Fruit fly (Drosophila melanogaster) whole organism, embryonic: Measurements from ENCODE around the gene CG9662.

Experiments
- CG10979 ChIP-seq: fragments of 200-800 bp; sonication (Bioruptor generic); optimal IDR thresholded peaks from 2 replicates; lab custom pipeline; 2018; ENCODE audit warnings: missing biosample characterization, mild to moderate bottlenecking, missing genetic modification characterization, moderate library complexity
- CG11695 ChIP-seq: fragments of 200-800 bp; sonication (Bioruptor generic); IDR thresholded peaks from 3 replicates; pipeline ENCODE4 v1.3.6; 2022; ENCODE audit warnings: missing biosample characterization, missing genetic modification characterization
- CG11696 ChIP-seq: fragments of 200-800 bp; sonication (Bioruptor generic); IDR thresholded peaks from 2 replicates; pipeline ENCODE4 v1.3.6; 2022; ENCODE audit warnings: missing biosample characterization, missing genetic modification characterization
- CG12071 ChIP-seq: fragments of 200-800 bp; sonication (Bioruptor generic); optimal IDR thresholded peaks from 3 replicates; lab custom pipeline; 2018; ENCODE audit warnings: missing biosample characterization, mild to moderate bottlenecking, missing genetic modification characterization
- CG12104 ChIP-seq: fragments of 200-800 bp; sonication (Bioruptor generic); optimal IDR thresholded peaks from 3 replicates; lab custom pipeline; 2016; ENCODE audit warnings: missing biosample characterization, missing genetic modification characterization
- CG12744 ChIP-seq: fragments of 200-800 bp; sonication (Bioruptor generic); optimal IDR thresholded peaks from 2 replicates; lab custom pipeline; 2016; ENCODE audit warnings: missing biosample characterization, missing genetic modification characterization
- CG14014 ChIP-seq: fragments of 200-800 bp; sonication (Bioruptor generic); IDR thresholded peaks from 2 replicates; pipeline ENCODE4 v1.3.6; 2022; ENCODE audit warnings: missing biosample characterization, missing genetic modification characterization
- CG16813 ChIP-seq: fragments of 200-800 bp; sonication (Bioruptor generic); IDR thresholded peaks from 3 replicates; pipeline ENCODE4 v1.3.6; 2022; ENCODE audit warnings: missing biosample characterization, missing genetic modification characterization; ENCODE audit not compliant: partially characterized antibody
- CG17359 ChIP-seq: fragments of 200-800 bp; sonication (Bioruptor generic); optimal IDR thresholded peaks from 3 replicates; lab custom pipeline; 2018; ENCODE audit warnings: missing biosample characterization, mild to moderate bottlenecking, missing genetic modification characterization, moderate library complexity
- CG17829 ChIP-seq: fragments of 200-800 bp; optimal IDR thresholded peaks from 2 replicates; lab custom pipeline; 2019; ENCODE audit warnings: missing biosample characterization, mild to moderate bottlenecking, missing genetic modification characterization, moderate library complexity
- CG1792 ChIP-seq: fragments of 200-800 bp; sonication (Bioruptor generic); optimal IDR thresholded peaks from 2 replicates; lab custom pipeline; 2016; ENCODE audit warnings: missing biosample characterization, missing genetic modification characterization
- CG2875 ChIP-seq: fragments of 200-800 bp; sonication (Bioruptor generic); optimal IDR thresholded peaks from 2 replicates; lab custom pipeline; 2017; ENCODE audit warnings: missing biosample characterization, mild to moderate bottlenecking, missing genetic modification characterization, missing genetic modification reagents
- CG33213 ChIP-seq: fragments of 200-800 bp; sonication (Bioruptor generic); optimal IDR thresholded peaks from 3 replicates; lab custom pipeline; 2016; ENCODE audit warnings: missing biosample characterization, missing genetic modification characterization
- CG4854 ChIP-seq: fragments of 200-800 bp; sonication (Bioruptor generic); optimal IDR thresholded peaks from 2 replicates; lab custom pipeline; 2016; ENCODE audit warnings: missing biosample characterization, missing genetic modification characterization, inconsistent platforms
- CG6654 ChIP-seq: fragments of 200-800 bp; sonication (Bioruptor generic); optimal IDR thresholded peaks from 2 replicates; lab custom pipeline; 2017; ENCODE audit warnings: missing biosample characterization, mild to moderate bottlenecking, missing genetic modification characterization
- CG7786 ChIP-seq: fragments of 200-800 bp; sonication (Bioruptor generic); optimal IDR thresholded peaks from 2 replicates; lab custom pipeline; 2016; ENCODE audit warnings: missing biosample characterization, missing genetic modification characterization
- CG7839 ChIP-seq: fragments of 200-800 bp; sonication (Bioruptor generic); optimal IDR thresholded peaks from 3 replicates; lab custom pipeline; 2018; ENCODE audit warnings: missing biosample characterization, mild to moderate bottlenecking, missing genetic modification characterization, moderate library complexity
- CG7987 ChIP-seq: fragments of 200-800 bp; sonication (Bioruptor generic); optimal IDR thresholded peaks from 2 replicates; lab custom pipeline; 2018; ENCODE audit warnings: missing biosample characterization, mild to moderate bottlenecking, missing genetic modification characterization, moderate library complexity
- CG9437 ChIP-seq: fragments of 200-800 bp; sonication (Bioruptor generic); optimal IDR thresholded peaks from 2 replicates; lab custom pipeline; 2018; ENCODE audit warnings: missing biosample characterization, mild to moderate bottlenecking, missing genetic modification characterization
- D ChIP-seq, 2 experiments: fragments of 200-800 bp in 1 of 2; fragments of >200 bp in 1 of 2; sonication (Bioruptor generic) in 1 of 2; optimal IDR thresholded peaks; 2 replicates in 1 of 2; 3 replicates in 1 of 2; lab custom pipeline; 2017; ENCODE audit warnings: mild to moderate bottlenecking in 1 of 2, missing biosample characterization in 1 of 2, missing genetic modification characterization in 1 of 2, missing genetic modification reagents in 1 of 2
- Dip2 ChIP-seq: fragments of 200-800 bp; sonication (Bioruptor generic); IDR thresholded peaks from 2 replicates; pipeline ENCODE4 v1.3.6; 2022; ENCODE audit warnings: missing biosample characterization, missing genetic modification characterization
- E2f1 ChIP-seq: fragments of 200-800 bp; sonication (Bioruptor generic); IDR thresholded peaks from 2 replicates; pipeline ENCODE4 v1.3.6; 2022; ENCODE audit warnings: missing biosample characterization, missing genetic modification characterization
- HLHmδ ChIP-seq: fragments of 200-800 bp; sonication (Bioruptor generic); optimal IDR thresholded peaks from 2 replicates; lab custom pipeline; 2018; ENCODE audit warnings: missing biosample characterization, mild to moderate bottlenecking, missing genetic modification characterization, moderate library complexity
- Hey ChIP-seq: fragments of 200-800 bp; sonication (Bioruptor generic); optimal IDR thresholded peaks from 3 replicates; lab custom pipeline; 2018; ENCODE audit warnings: missing biosample characterization, mild to moderate bottlenecking, missing genetic modification characterization
- HmgD ChIP-seq: fragments of 200-800 bp; sonication (Bioruptor generic); optimal IDR thresholded peaks from 3 replicates; lab custom pipeline; 2016; ENCODE audit warnings: missing biosample characterization, missing genetic modification characterization
- NC2β ChIP-seq: fragments of 200-800 bp; sonication (Bioruptor generic); optimal IDR thresholded peaks from 2 replicates; lab custom pipeline; 2016; ENCODE audit warnings: missing biosample characterization, missing genetic modification characterization
- Nf-YB ChIP-seq: fragments of 200-800 bp; sonication (Bioruptor generic); optimal IDR thresholded peaks from 3 replicates; lab custom pipeline; 2019; ENCODE audit warnings: missing biosample characterization, mild to moderate bottlenecking, missing genetic modification characterization, moderate library complexity
- Rx ChIP-seq: fragments of 200-800 bp; sonication (Bioruptor generic); IDR thresholded peaks from 2 replicates; pipeline ENCODE4 v1.3.6; 2022; ENCODE audit warnings: missing biosample characterization, missing genetic modification characterization
- ara ChIP-seq: fragments of 200-800 bp; sonication (Bioruptor generic); IDR thresholded peaks from 2 replicates; pipeline ENCODE4 v1.3.6; 2022; ENCODE audit warnings: missing biosample characterization, missing genetic modification characterization
- br ChIP-seq: fragments of >200 bp; optimal IDR thresholded peaks from 2 replicates; lab custom pipeline; 2017
- caup ChIP-seq: fragments of 200-800 bp; sonication (Bioruptor generic); optimal IDR thresholded peaks from 3 replicates; lab custom pipeline; 2017; ENCODE audit warnings: missing biosample characterization, mild to moderate bottlenecking, missing genetic modification characterization, moderate library complexity; ENCODE audit not compliant: severe bottlenecking
- en ChIP-seq: fragments of 200-800 bp; sonication (Bioruptor generic); optimal IDR thresholded peaks from 2 replicates; lab custom pipeline; 2016; ENCODE audit warnings: missing biosample characterization, missing genetic modification characterization
- eve ChIP-seq, 2 experiments: fragments of >200 bp; optimal IDR thresholded peaks; 2 replicates each; lab custom pipeline; 2017; ENCODE audit warnings: missing biosample characterization in 2 of 2, missing genetic modification characterization in 2 of 2
- fd64A ChIP-seq: fragments of 200-800 bp; sonication (Bioruptor generic); optimal IDR thresholded peaks from 3 replicates; lab custom pipeline; 2018; ENCODE audit warnings: missing biosample characterization, mild to moderate bottlenecking, missing genetic modification characterization
- fu2 ChIP-seq: fragments of 200-800 bp; sonication (Bioruptor generic); optimal IDR thresholded peaks from 2 replicates; lab custom pipeline; 2016; ENCODE audit warnings: missing biosample characterization, missing genetic modification characterization
- grn ChIP-seq: fragments of 200-800 bp; sonication (Bioruptor generic); optimal IDR thresholded peaks from 3 replicates; lab custom pipeline; 2017; ENCODE audit warnings: missing biosample characterization, missing genetic modification characterization
- hkb ChIP-seq, 2 experiments: fragments of 200-800 bp in 1 of 2; fragments of >200 bp in 1 of 2; sonication (Bioruptor generic) in 1 of 2; IDR thresholded peaks in 1 of 2; optimal IDR thresholded peaks in 1 of 2; 2 replicates each; pipeline versions ENCODE4 v1.3.6 to Lab custom; 2017 to 2022; ENCODE audit warnings: missing biosample characterization in 1 of 2, missing genetic modification characterization in 1 of 2
- jumu ChIP-seq: fragments of 200-800 bp; sonication (Bioruptor generic); optimal IDR thresholded peaks from 3 replicates; lab custom pipeline; 2016; ENCODE audit warnings: missing biosample characterization, missing genetic modification characterization
- kah ChIP-seq: fragments of 200-800 bp; sonication (Bioruptor generic); optimal IDR thresholded peaks from 2 replicates; lab custom pipeline; 2018; ENCODE audit warnings: missing biosample characterization, mild to moderate bottlenecking, missing genetic modification characterization
- kay ChIP-seq: fragments of 200-800 bp; sonication (Bioruptor generic); optimal IDR thresholded peaks from 2 replicates; lab custom pipeline; 2016; ENCODE audit warnings: missing biosample characterization, missing genetic modification characterization
- luna ChIP-seq: fragments of 200-800 bp; sonication (Bioruptor generic); optimal IDR thresholded peaks from 2 replicates; lab custom pipeline; 2016; ENCODE audit warnings: missing biosample characterization, missing genetic modification characterization
- mld ChIP-seq: fragments of 200-800 bp; sonication (Bioruptor generic); IDR thresholded peaks from 3 replicates; pipeline ENCODE4 v1.3.6; 2022; ENCODE audit warnings: missing biosample characterization, missing genetic modification characterization; ENCODE audit not compliant: partially characterized antibody
- nmo ChIP-seq: fragments of 200-800 bp; sonication (Bioruptor generic); optimal IDR thresholded peaks from 2 replicates; lab custom pipeline; 2018; ENCODE audit warnings: missing biosample characterization, mild to moderate bottlenecking, missing genetic modification characterization, moderate library complexity
- pho ChIP-seq: fragments of 200-800 bp; sonication (Bioruptor generic); optimal IDR thresholded peaks from 2 replicates; lab custom pipeline; 2016; ENCODE audit warnings: missing biosample characterization, missing genetic modification characterization
- pzg ChIP-seq: fragments of 200-800 bp; sonication (Bioruptor generic); optimal IDR thresholded peaks from 3 replicates; lab custom pipeline; 2018; ENCODE audit warnings: missing biosample characterization, mild to moderate bottlenecking, missing genetic modification characterization, moderate library complexity
- sd ChIP-seq: fragments of 200-800 bp; sonication (Bioruptor generic); optimal IDR thresholded peaks from 3 replicates; lab custom pipeline; 2018; ENCODE audit warnings: missing biosample characterization, mild to moderate bottlenecking, missing genetic modification characterization, moderate library complexity
- sens ChIP-seq: fragments of 200-800 bp; sonication (Bioruptor generic); peaks from one replicate; lab custom pipeline; 2016; ENCODE audit warnings: missing biosample characterization, missing genetic modification characterization
- so ChIP-seq: fragments of 200-800 bp; sonication (Bioruptor generic); IDR thresholded peaks from 3 replicates; pipeline ENCODE4 v1.3.6; 2022; ENCODE audit warnings: missing biosample characterization, missing genetic modification characterization
- unpg ChIP-seq: fragments of 200-800 bp; sonication (Bioruptor generic); optimal IDR thresholded peaks from 3 replicates; lab custom pipeline; 2018; ENCODE audit warnings: missing biosample characterization, mild to moderate bottlenecking, missing genetic modification characterization, moderate library complexity
- vvl ChIP-seq: fragments of 200-800 bp; sonication (Bioruptor generic); IDR thresholded peaks from 2 replicates; pipeline ENCODE4 v1.3.6; 2022; ENCODE audit warnings: missing biosample characterization, missing genetic modification characterization
- wdn ChIP-seq: fragments of 200-800 bp; sonication (Bioruptor generic); IDR thresholded peaks from 2 replicates; pipeline ENCODE4 v1.3.6; 2022; ENCODE audit warnings: missing biosample characterization, missing genetic modification characterization
- wek ChIP-seq: fragments of 200-800 bp; sonication (Bioruptor generic); optimal IDR thresholded peaks from 3 replicates; lab custom pipeline; 2018; ENCODE audit warnings: missing biosample characterization, mild to moderate bottlenecking, missing genetic modification characterization, moderate library complexity
- yki ChIP-seq: fragments of >200 bp; optimal IDR thresholded peaks from 3 replicates; lab custom pipeline; 2018

The CG9662 gene

DNA sequence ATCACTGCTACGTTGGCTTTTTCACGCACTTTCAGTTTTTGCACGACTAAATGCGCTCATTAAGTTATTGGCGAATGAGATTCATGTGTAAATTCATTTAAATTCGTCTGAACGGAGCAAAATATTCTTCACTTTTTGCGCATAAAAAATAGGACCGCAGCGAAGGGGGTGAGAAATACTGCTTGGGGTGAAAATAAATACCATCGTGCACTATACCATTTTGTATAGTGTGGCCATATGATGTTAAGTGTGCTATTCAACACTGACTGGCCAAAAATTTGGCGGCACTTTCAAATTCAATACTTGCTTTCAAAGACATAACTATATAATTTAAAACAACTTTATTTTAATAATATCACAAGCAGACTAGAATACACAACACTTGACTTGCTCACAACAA is 3.3 kb downstream of the CG9662 start, which contains the start of gene GramD1B (continued):
- TF ChIP-seq CG6654 (GFP tag; lab: Kevin White, UChicago) = no peak
- no peak for TF ChIP-seq Dip2
- TF ChIP-seq CG9437 (GFP tag; lab: Kevin White, UChicago) = no peak
- no peak for TF ChIP-seq yki
- TF ChIP-seq kay (GFP tag; lab: Kevin White, UChicago) = no peak
- no peak for TF ChIP-seq mld
- TF ChIP-seq nmo = peak; percentile 16
- no peak for TF ChIP-seq grn (GFP tag; lab: Kevin White, UChicago)
- TF ChIP-seq CG17829 = peak; percentile 36
- no peak for TF ChIP-seq sd (tag; lab: Kevin White, UChicago)
- no peak for TF ChIP-seq Hey (tag; lab: Kevin White, UChicago)
- no peak for TF ChIP-seq CG12071 (GFP tag; lab: Kevin White, UChicago)
- TF ChIP-seq en = no peak
- no peak for TF ChIP-seq CG14014
- TF ChIP-seq CG2875 = no peak
- TF ChIP-seq CG11695 (GFP tag; lab: Robert Waterston, UW) = no peak
- TF ChIP-seq kah = no peak
- no peak for TF ChIP-seq eve (GFP tag; optimal IDR thresholded peaks at IDR 0.05; lab: Kevin White, UChicago)
- no peak for TF ChIP-seq CG11696 (GFP tag; lab: Robert Waterston, UW)
- TF ChIP-seq E2f1 (GFP tag; lab: Robert Waterston, UW) = no peak
- TF ChIP-seq Rx = no peak
- no peak for TF ChIP-seq CG12744 (GFP tag; lab: Kevin White, UChicago)
- TF ChIP-seq wek (GFP tag; lab: Kevin White, UChicago) = no peak
- no peak for TF ChIP-seq NC2β
- TF ChIP-seq HLHmδ (GFP tag; lab: Kevin White, UChicago) = no peak
- TF ChIP-seq jumu = no peak
- TF ChIP-seq luna (GFP tag; lab: Kevin White, UChicago) = no peak
- no peak for TF ChIP-seq CG1792 (GFP tag; lab: Kevin White, UChicago)
- peak; percentile 84 for TF ChIP-seq sens
- TF ChIP-seq fu2 (GFP tag; lab: Kevin White, UChicago) = peak; percentile 7
- TF ChIP-seq CG7786 = peak; percentile 12
- no peak for TF ChIP-seq Nf-YB (GFP tag; lab: Kevin White, UChicago)

dm6 chr2L:3372483-3372929 is 4.0 kb downstream of the CG9662 start:
- TF ChIP-seq CG12104 (GFP tag; lab: Kevin White, UChicago) (peak; percentile 2), CG10979 (tag; lab: Kevin White, UChicago) (peak; percentile 23), D (optimal IDR thresholded peaks at IDR 0.05; lab: Kevin White, UChicago) (no peak), D (GFP tag; optimal IDR thresholded peaks at IDR 0.05; lab: Kevin White, UChicago) (no peak), CG4854 (GFP tag; lab: Kevin White, UChicago) (no peak), CG16813 (peak; percentile 47), wdn (GFP tag; lab: Robert Waterston, UW) (0 out of 2 replicates have a peak, but pooled peaks have one; percentile 22), hkb (optimal IDR thresholded peaks at IDR 0.05; lab: Kevin White, UChicago) (no peak), hkb (GFP tag; IDR thresholded peaks at IDR 0.05; lab: Robert Waterston, UW) (peak; percentile 12; the same call in 1 of the 2 replicates), pzg (GFP tag; lab: Kevin White, UChicago) (no peak), HmgD (GFP tag; lab: Kevin White, UChicago) (peak; percentile 30), pho (peak; percentile 3), br (lab: Kevin White, UChicago) (no peak), unpg (peak; percentile 12), fd64A (no peak), CG7987 (GFP tag; lab: Kevin White, UChicago) (no peak), caup (GFP tag; lab: Kevin White, UChicago) (peak; percentile 9), vvl (GFP tag; lab: Robert Waterston, UW) (0 out of 2 replicates have a peak, but pooled peaks have one; percentile 32), CG7839 (peak; percentile 27), CG33213 (GFP tag; lab: Kevin White, UChicago) (peak; percentile 19), so (GFP tag; lab: Robert Waterston, UW) (no peak), ara (GFP tag; lab: Robert Waterston, UW) (peak; percentile 50), CG17359 (tag; lab: Kevin White, UChicago) (peak; percentile 6)
